Fruit fly (Drosophila melanogaster) S2 (cell line): ENCODE data around the gene Lst8.

Source experiments
- CG8478 ChIP-seq: fragments of >200 bp; optimal IDR thresholded peaks from 2 replicates; lab custom pipeline; 2018
- CTCF ChIP-seq, 2 experiments: fragments of >200 bp; optimal IDR thresholded peaks; 2 replicates each; lab custom pipeline; 2018

The Lst8 gene

dm6 chrX:9608727-9609419, 3.1 kb upstream of the Lst8 start, which contains the start of the genes LysRS and Hecw:
LysRS (minus strand) TSS chrX:9608884.
Hecw (plus strand) TSS chrX:9608946.
- TF ChIP-seq CTCF (optimal IDR thresholded peaks at IDR 0.05; lab: Kevin White, UChicago), result peak; percentile 74 to 77
- TF ChIP-seq CG8478 (lab: Kevin White, UChicago), result no peak

dm6 chrX:9600818-9601732, 4.7 kb downstream of the Lst8 start, which contains the start of gene Gga:
Gga (plus strand) TSS chrX:9601030.
- TF ChIP-seq CG8478 (lab: Kevin White, UChicago) (no peak), CTCF (optimal IDR thresholded peaks at IDR 0.05; lab: Kevin White, UChicago) (peak; percentile 29 to 36)

- TF ChIP-seq CG8478 (lab: Kevin White, UChicago) (no peak), CTCF (optimal IDR thresholded peaks at IDR 0.05; lab: Kevin White, UChicago) (peak in 1 of 2 experiments; percentile 21)
These were observed 5.5 kb downstream of the Lst8 start for dm6 chrX:9600083-9600817.

- TF ChIP-seq CG8478 (lab: Kevin White, UChicago) (no peak), CTCF (optimal IDR thresholded peaks at IDR 0.05; lab: Kevin White, UChicago) (no peak)
These were observed 6.3 kb downstream of the Lst8 start for dm6 chrX:9599158-9600082.

- no peak for TF ChIP-seq CG8478 (lab: Kevin White, UChicago)
- TF ChIP-seq CTCF (optimal IDR thresholded peaks at IDR 0.05; lab: Kevin White, UChicago), result no peak
These were observed 7.7 kb downstream of the Lst8 start for dm6 chrX:9598106-9598505.

- TF ChIP-seq CG8478 (lab: Kevin White, UChicago), result no peak
- TF ChIP-seq CTCF (optimal IDR thresholded peaks at IDR 0.05; lab: Kevin White, UChicago), result peak; percentile 68 to 75
These were observed 10.3 kb downstream of the Lst8 start for dm6 chrX:9595312-9595931.

dm6 chrX:9594446-9594845, 11.3 kb downstream of the Lst8 start:
- TF ChIP-seq CG8478 (lab: Kevin White, UChicago) (no peak), CTCF (optimal IDR thresholded peaks at IDR 0.05; lab: Kevin White, UChicago) (no peak)

- TF ChIP-seq CG8478 (lab: Kevin White, UChicago) (no peak), CTCF (optimal IDR thresholded peaks at IDR 0.05; lab: Kevin White, UChicago) (no peak)
These were observed 15.2 kb downstream of the Lst8 start for dm6 chrX:9590592-9590991.

dm6 chrX:9589928-9590327, 15.8 kb downstream of the Lst8 start:
- TF ChIP-seq CTCF (optimal IDR thresholded peaks at IDR 0.05; lab: Kevin White, UChicago) (no peak), CG8478 (lab: Kevin White, UChicago) (no peak)

- TF ChIP-seq CG8478 (lab: Kevin White, UChicago), result no peak
- TF ChIP-seq CTCF (optimal IDR thresholded peaks at IDR 0.05; lab: Kevin White, UChicago), result no peak
These were observed 17.9 kb downstream of the Lst8 start for dm6 chrX:9587881-9588280.

dm6 chrX:9586627-9587026, 19.1 kb downstream of the Lst8 start:
- TF ChIP-seq CTCF (optimal IDR thresholded peaks at IDR 0.05; lab: Kevin White, UChicago), result no peak
- no peak for TF ChIP-seq CG8478 (lab: Kevin White, UChicago)

dm6 chrX:9586038-9586437, 19.7 kb downstream of the Lst8 start:
- TF ChIP-seq CG8478 (lab: Kevin White, UChicago) (no peak), CTCF (optimal IDR thresholded peaks at IDR 0.05; lab: Kevin White, UChicago) (no peak)
